Worm (Caenorhabditis elegans) whole organism, L2 larva: ENCODE results near the gene C14F11.7.
A peak's percentile ranks its signal among the peaks of the same experiment; 100 is the strongest.

ENCODE experiments used
- R02D3.7 ChIP-seq: fragments of 150-350 bp; optimal IDR thresholded peaks from 2 replicates; lab custom pipeline; 2014; ENCODE audit warnings: missing biosample characterization, missing genetic modification characterization
- blmp-1 ChIP-seq: sonication (generic microtip); optimal IDR thresholded peaks from 2 replicates; lab custom pipeline; 2017; ENCODE audit warnings: missing genetic modification characterization, mild to moderate bottlenecking, missing compliant biosample characterization, antibody characterized with exemption, moderate library complexity; ENCODE audit not compliant: insufficient read depth
- egl-27 ChIP-seq: sonication (generic microtip); optimal IDR thresholded peaks from 3 replicates; lab custom pipeline; 2017; ENCODE audit warnings: missing biosample characterization, missing genetic modification reagents, missing genetic modification characterization
- elt-1 ChIP-seq: fragments of 150-350 bp; optimal IDR thresholded peaks from 2 replicates; lab custom pipeline; 2014; ENCODE audit warnings: missing biosample characterization, missing genetic modification characterization
- lin-11 ChIP-seq: fragments of 150-350 bp; sonication (generic microtip); optimal IDR thresholded peaks from 2 replicates; lab custom pipeline; 2014; ENCODE audit warnings: missing biosample characterization, missing genetic modification characterization, inconsistent platforms, mixed read lengths
- nhr-237 ChIP-seq: fragments of 150-350 bp; optimal IDR thresholded peaks from 2 replicates; lab custom pipeline; 2014; ENCODE audit warnings: missing biosample characterization, missing genetic modification characterization
- nhr-25 ChIP-seq: fragments of 150-350 bp; sonication (generic microtip); optimal IDR thresholded peaks from 3 replicates; lab custom pipeline; 2014; ENCODE audit warnings: missing biosample characterization, missing genetic modification characterization
- nhr-77 ChIP-seq: fragments of 150-350 bp; optimal IDR thresholded peaks from 2 replicates; lab custom pipeline; 2014; ENCODE audit warnings: missing biosample characterization, missing genetic modification characterization
- skn-1 ChIP-seq: sonication (generic microtip); optimal IDR thresholded peaks from 2 replicates; lab custom pipeline; 2017; ENCODE audit warnings: missing biosample characterization, missing genetic modification characterization
- snpc-4 ChIP-seq: fragments of 150-350 bp; optimal IDR thresholded peaks from 2 replicates; lab custom pipeline; 2014; ENCODE audit warnings: missing biosample characterization, missing genetic modification characterization
- unc-39 ChIP-seq: fragments of 150-350 bp; optimal IDR thresholded peaks from 2 replicates; lab custom pipeline; 2014; ENCODE audit warnings: missing biosample characterization, missing genetic modification characterization
- unc-62 ChIP-seq: fragments of 150-350 bp; optimal IDR thresholded peaks from 2 replicates; lab custom pipeline; 2014; ENCODE audit warnings: missing biosample characterization, missing genetic modification reagents, missing genetic modification characterization
- ztf-11 ChIP-seq: sonication (generic microtip); optimal IDR thresholded peaks from 2 replicates; lab custom pipeline; 2017; ENCODE audit warnings: missing biosample characterization, missing genetic modification characterization
- ztf-4 ChIP-seq: fragments of 150-350 bp; optimal IDR thresholded peaks from 2 replicates; lab custom pipeline; 2014; ENCODE audit warnings: missing biosample characterization, missing genetic modification characterization

- TF ChIP-seq R02D3.7: no peak
- no peak for TF ChIP-seq snpc-4 (tag; lab: Kevin White, UChicago)
- TF ChIP-seq egl-27 (tag; lab: Kevin White, UChicago): no peak
- no peak for TF ChIP-seq ztf-11 (tag; lab: Kevin White, UChicago)
- no peak for TF ChIP-seq blmp-1 (tag; lab: Kevin White, UChicago)
- no peak for TF ChIP-seq elt-1
- no peak for TF ChIP-seq nhr-77
- no peak for TF ChIP-seq nhr-237 (tag; lab: Kevin White, UChicago)
- TF ChIP-seq nhr-25 (tag; lab: Kevin White, UChicago): no peak
- TF ChIP-seq ztf-4 (tag; lab: Kevin White, UChicago): peak; percentile 27
- no peak for TF ChIP-seq lin-11 (tag; lab: Kevin White, UChicago)
- TF ChIP-seq skn-1 (tag; lab: Kevin White, UChicago): no peak
- no peak for TF ChIP-seq unc-62
- TF ChIP-seq unc-39 (tag; lab: Kevin White, UChicago): no peak
These were observed 5.6 kb downstream of the C14F11.7 start for ce11 chrX:6202809-6203208.
